Fruit fly (Drosophila melanogaster): ENCODE data around the gene retinin.

- no peak for TF ChIP-seq CTCF (optimal IDR thresholded peaks at IDR 0.05)
- TF ChIP-seq CG8478 (optimal IDR thresholded peaks at IDR 0.05) = no peak
Measured at dm6 chr3L:16351770-16352429, 20.2 kb downstream of the retinin start, which contains the start of the genes Golgin104 and Tcs3.
